Worm (Caenorhabditis elegans) whole organism, L2 larva: ENCODE results near the gene T22B7.4.

Source experiments
- C34F6.9 ChIP-seq: fragments of 150-350 bp; optimal IDR thresholded peaks from 2 replicates; lab custom pipeline; 2014; ENCODE audit warnings: missing biosample characterization, missing genetic modification characterization
- F13H6.1 ChIP-seq: sonication (generic microtip); optimal IDR thresholded peaks from 2 replicates; lab custom pipeline; 2016; ENCODE audit warnings: missing genetic modification characterization, missing compliant biosample characterization
- R02D3.7 ChIP-seq: fragments of 150-350 bp; optimal IDR thresholded peaks from 2 replicates; lab custom pipeline; 2014; ENCODE audit warnings: missing biosample characterization, missing genetic modification characterization
- Y55F3AM.14 ChIP-seq: fragments of 200-800 bp; sonication (Bioruptor generic); optimal IDR thresholded peaks from 2 replicates; lab custom pipeline; 2018; ENCODE audit warnings: mild to moderate bottlenecking, missing genetic modification characterization, missing compliant biosample characterization
- aly-2 ChIP-seq: fragments of 150-350 bp; optimal IDR thresholded peaks from 2 replicates; lab custom pipeline; 2014; ENCODE audit warnings: missing biosample characterization, missing genetic modification characterization
- ama-1 ChIP-seq: fragments of 150-350 bp; optimal IDR thresholded peaks from 2 replicates; lab custom pipeline; 2018; ENCODE audit warnings: inconsistent platforms
- blmp-1 ChIP-seq: sonication (generic microtip); optimal IDR thresholded peaks from 2 replicates; lab custom pipeline; 2017; ENCODE audit warnings: missing genetic modification characterization, mild to moderate bottlenecking, missing compliant biosample characterization, antibody characterized with exemption, moderate library complexity; ENCODE audit not compliant: insufficient read depth
- ceh-16 ChIP-seq: fragments of 150-350 bp; optimal IDR thresholded peaks from 2 replicates; lab custom pipeline; 2014; ENCODE audit warnings: missing biosample characterization, missing genetic modification characterization
- ceh-82 ChIP-seq: fragments of 150-350 bp; optimal IDR thresholded peaks from 2 replicates; lab custom pipeline; 2014; ENCODE audit warnings: missing biosample characterization, missing genetic modification characterization
- crh-2 ChIP-seq: sonication (generic microtip); optimal IDR thresholded peaks from 2 replicates; lab custom pipeline; 2017; ENCODE audit warnings: missing biosample characterization, missing genetic modification characterization
- dmd-4 ChIP-seq: sonication (generic microtip); optimal IDR thresholded peaks from 2 replicates; lab custom pipeline; 2017; ENCODE audit warnings: missing biosample characterization, missing genetic modification characterization
- egl-27 ChIP-seq: sonication (generic microtip); optimal IDR thresholded peaks from 3 replicates; lab custom pipeline; 2017; ENCODE audit warnings: missing biosample characterization, missing genetic modification reagents, missing genetic modification characterization
- elt-3 ChIP-seq: sonication (generic microtip); optimal IDR thresholded peaks from 2 replicates; lab custom pipeline; 2017; ENCODE audit warnings: missing biosample characterization, missing genetic modification characterization
- fos-1 ChIP-seq: fragments of 150-350 bp; optimal IDR thresholded peaks from 2 replicates; lab custom pipeline; 2014; ENCODE audit warnings: missing biosample characterization, missing genetic modification characterization
- gmeb-1 ChIP-seq: fragments of 150-350 bp; optimal IDR thresholded peaks from 2 replicates; lab custom pipeline; 2014; ENCODE audit warnings: missing biosample characterization, missing genetic modification characterization
- lin-11 ChIP-seq: fragments of 150-350 bp; sonication (generic microtip); optimal IDR thresholded peaks from 2 replicates; lab custom pipeline; 2014; ENCODE audit warnings: missing biosample characterization, missing genetic modification characterization, inconsistent platforms, mixed read lengths
- lin-39 ChIP-seq: fragments of 150-350 bp; optimal IDR thresholded peaks from 2 replicates; lab custom pipeline; 2014; ENCODE audit warnings: missing biosample characterization, missing genetic modification reagents, missing genetic modification characterization
- lsy-2 ChIP-seq, 2 experiments: fragments of 150-350 bp in 1 of 2; sonication (generic microtip) in 1 of 2; optimal IDR thresholded peaks; 2 replicates each; lab custom pipeline; 2014 to 2017; ENCODE audit warnings: missing biosample characterization in 2 of 2, missing genetic modification characterization in 2 of 2
- mab-5 ChIP-seq: fragments of 150-350 bp; optimal IDR thresholded peaks from 2 replicates; lab custom pipeline; 2014; ENCODE audit warnings: missing biosample characterization, missing genetic modification characterization
- mbf-1 ChIP-seq: sonication (generic microtip); optimal IDR thresholded peaks from 2 replicates; lab custom pipeline; 2017; ENCODE audit warnings: missing biosample characterization, missing genetic modification characterization
- mdl-1 ChIP-seq, 2 experiments: fragments of 150-350 bp in 1 of 2; sonication (generic microtip) in 1 of 2; optimal IDR thresholded peaks; 2 replicates each; lab custom pipeline; 2017; ENCODE audit warnings: missing biosample characterization in 2 of 2, missing genetic modification characterization in 2 of 2
- nhr-10 ChIP-seq: sonication (generic microtip); optimal IDR thresholded peaks from 2 replicates; lab custom pipeline; 2017; ENCODE audit warnings: missing biosample characterization, missing genetic modification characterization
- nhr-12 ChIP-seq: fragments of 150-350 bp; optimal IDR thresholded peaks from 2 replicates; lab custom pipeline; 2014; ENCODE audit warnings: missing biosample characterization, missing genetic modification characterization
- nhr-129 ChIP-seq: fragments of 150-350 bp; optimal IDR thresholded peaks from 2 replicates; lab custom pipeline; 2014; ENCODE audit warnings: missing biosample characterization, missing genetic modification characterization
- nhr-21 ChIP-seq: fragments of 150-350 bp; optimal IDR thresholded peaks from 2 replicates; lab custom pipeline; 2014; ENCODE audit warnings: missing biosample characterization, missing genetic modification characterization
- nhr-23 ChIP-seq: fragments of 150-350 bp; optimal IDR thresholded peaks from 2 replicates; lab custom pipeline; 2014; ENCODE audit warnings: missing biosample characterization, missing genetic modification reagents, missing genetic modification characterization
- nhr-25 ChIP-seq: fragments of 150-350 bp; sonication (generic microtip); optimal IDR thresholded peaks from 3 replicates; lab custom pipeline; 2014; ENCODE audit warnings: missing biosample characterization, missing genetic modification characterization
- nhr-6 ChIP-seq: fragments of 150-350 bp; optimal IDR thresholded peaks from 2 replicates; lab custom pipeline; 2014; ENCODE audit warnings: missing biosample characterization, missing genetic modification characterization
- nhr-77 ChIP-seq: fragments of 150-350 bp; optimal IDR thresholded peaks from 2 replicates; lab custom pipeline; 2014; ENCODE audit warnings: missing biosample characterization, missing genetic modification characterization
- sem-4 ChIP-seq: fragments of 150-350 bp; optimal IDR thresholded peaks from 2 replicates; lab custom pipeline; 2014; ENCODE audit warnings: missing biosample characterization, missing genetic modification reagents, missing genetic modification characterization
- sma-3 ChIP-seq: sonication (generic microtip); optimal IDR thresholded peaks from 2 replicates; lab custom pipeline; 2016; ENCODE audit warnings: missing genetic modification reagents, missing genetic modification characterization, missing compliant biosample characterization
- sma-9 ChIP-seq, 2 experiments: fragments of 150-350 bp in 1 of 2; sonication (generic microtip) in 1 of 2; optimal IDR thresholded peaks; 2 replicates each; lab custom pipeline; 2014 to 2016; ENCODE audit warnings: missing genetic modification characterization in 2 of 2, mild to moderate bottlenecking in 1 of 2, missing biosample characterization in 1 of 2, missing compliant biosample characterization in 1 of 2, missing genetic modification reagents in 1 of 2, moderate library complexity in 1 of 2
- snpc-4 ChIP-seq: fragments of 150-350 bp; optimal IDR thresholded peaks from 2 replicates; lab custom pipeline; 2014; ENCODE audit warnings: missing biosample characterization, missing genetic modification characterization
- unc-39 ChIP-seq: fragments of 150-350 bp; optimal IDR thresholded peaks from 2 replicates; lab custom pipeline; 2014; ENCODE audit warnings: missing biosample characterization, missing genetic modification characterization
- unc-55 ChIP-seq: fragments of 150-350 bp; sonication (generic microtip); optimal IDR thresholded peaks from 3 replicates; lab custom pipeline; 2014; ENCODE audit warnings: missing biosample characterization, missing genetic modification reagents, missing genetic modification characterization
- zag-1 ChIP-seq: fragments of 150-350 bp; optimal IDR thresholded peaks from 2 replicates; lab custom pipeline; 2014; ENCODE audit warnings: missing biosample characterization, missing genetic modification characterization
- ztf-11 ChIP-seq: sonication (generic microtip); optimal IDR thresholded peaks from 2 replicates; lab custom pipeline; 2017; ENCODE audit warnings: missing biosample characterization, missing genetic modification characterization
- ztf-4 ChIP-seq: fragments of 150-350 bp; optimal IDR thresholded peaks from 2 replicates; lab custom pipeline; 2014; ENCODE audit warnings: missing biosample characterization, missing genetic modification characterization

T22B7.4 gene

DNA sequence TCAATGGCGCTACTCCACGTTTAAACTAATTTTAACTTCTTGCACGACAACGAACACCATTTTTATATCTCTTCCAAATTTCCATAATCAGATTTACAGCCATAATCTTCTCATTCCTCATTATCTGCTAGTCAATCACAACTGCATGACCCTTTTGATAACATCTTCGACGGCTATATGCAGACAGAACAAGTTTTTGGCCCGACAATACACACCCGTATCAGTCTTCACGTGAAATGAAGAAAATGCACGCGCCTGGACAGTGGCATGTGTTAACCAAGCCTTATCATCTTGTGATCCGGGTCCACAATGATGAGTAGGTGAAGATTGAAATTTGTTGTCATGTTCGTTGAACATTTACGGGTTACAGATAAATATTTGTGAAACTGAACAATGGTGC is 4.4 kb upstream of the T22B7.4 start:
- TF ChIP-seq ztf-4: no peak
- peak; percentile 73 for TF ChIP-seq nhr-25
- TF ChIP-seq nhr-23 (tag; lab: Kevin White, UChicago): no peak
- no peak for TF ChIP-seq R02D3.7 (tag; lab: Kevin White, UChicago)
- no peak for TF ChIP-seq nhr-6 (tag; lab: Kevin White, UChicago)
- TF ChIP-seq nhr-10: no peak
- TF ChIP-seq mbf-1 (tag; lab: Kevin White, UChicago): no peak
- TF ChIP-seq Y55F3AM.14 (GFP tag; lab: Kevin White, UChicago): no peak
- TF ChIP-seq zag-1 (tag; lab: Kevin White, UChicago): no peak
- TF ChIP-seq nhr-129: no peak
- TF ChIP-seq sma-3 (GFP tag; lab: Kevin White, UChicago): no peak
- no peak for TF ChIP-seq mab-5
- no peak for TF ChIP-seq ceh-16 (tag; lab: Kevin White, UChicago)
- TF ChIP-seq mdl-1 (tag; optimal IDR thresholded peaks at IDR 0.05; lab: Kevin White, UChicago): peak; percentile 9 to 13
- peak; percentile 22 for TF ChIP-seq gmeb-1 (tag; lab: Kevin White, UChicago)
- TF ChIP-seq elt-3 (tag; lab: Kevin White, UChicago): no peak
- TF ChIP-seq ztf-11 (tag; lab: Kevin White, UChicago): no peak
- TF ChIP-seq nhr-21 (tag; lab: Kevin White, UChicago): peak; percentile 81
- TF ChIP-seq sem-4: no peak
- no peak for TF ChIP-seq unc-55 (GFP tag; lab: Kevin White, UChicago)
- no peak for TF ChIP-seq nhr-12 (tag; lab: Kevin White, UChicago)
- no peak for TF ChIP-seq nhr-77 (tag; lab: Kevin White, UChicago)
- no peak for TF ChIP-seq fos-1 (tag; lab: Kevin White, UChicago)
- TF ChIP-seq egl-27 (tag; lab: Kevin White, UChicago): no peak
- TF ChIP-seq ama-1 (lab: Kevin White, UChicago): no peak
- TF ChIP-seq snpc-4 (tag; lab: Kevin White, UChicago): no peak
- peak; percentile 49 for TF ChIP-seq sma-9 (GFP tag; optimal IDR thresholded peaks at IDR 0.05; lab: Kevin White, UChicago)
- no peak for TF ChIP-seq sma-9 (tag; optimal IDR thresholded peaks at IDR 0.05; lab: Kevin White, UChicago)
- no peak for TF ChIP-seq dmd-4 (tag; lab: Kevin White, UChicago)
- TF ChIP-seq crh-2: no peak

DNA sequence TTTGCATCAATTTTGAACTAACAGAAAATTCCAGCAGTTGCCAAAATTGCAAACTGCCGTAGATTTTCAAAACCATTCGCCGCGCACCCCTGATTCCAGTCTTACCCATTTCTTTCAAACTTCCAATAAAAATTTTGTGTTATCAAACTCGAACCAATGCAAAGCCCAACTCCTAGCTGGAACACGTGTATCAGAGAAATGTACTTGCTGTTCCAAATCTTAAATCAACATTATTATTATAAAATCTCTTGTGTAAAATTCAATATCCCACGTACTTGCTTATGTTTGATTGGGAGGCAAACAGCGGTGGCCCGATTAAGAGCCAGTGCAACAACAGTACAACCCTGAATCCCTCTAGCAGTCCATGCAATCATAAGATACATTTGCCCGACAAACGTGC is 2.9 kb upstream of the T22B7.4 start:
- TF ChIP-seq blmp-1 (tag; lab: Kevin White, UChicago) (no peak), elt-3 (tag; lab: Kevin White, UChicago) (no peak), nhr-77 (tag; lab: Kevin White, UChicago) (no peak), aly-2 (no peak), lsy-2 (tag; optimal IDR thresholded peaks at IDR 0.05; lab: Kevin White, UChicago) (no peak), lin-39 (tag; lab: Kevin White, UChicago) (no peak), ama-1 (lab: Kevin White, UChicago) (no peak)
- TF ChIP-seq, all 48 proteins: peak for 0

DNA sequence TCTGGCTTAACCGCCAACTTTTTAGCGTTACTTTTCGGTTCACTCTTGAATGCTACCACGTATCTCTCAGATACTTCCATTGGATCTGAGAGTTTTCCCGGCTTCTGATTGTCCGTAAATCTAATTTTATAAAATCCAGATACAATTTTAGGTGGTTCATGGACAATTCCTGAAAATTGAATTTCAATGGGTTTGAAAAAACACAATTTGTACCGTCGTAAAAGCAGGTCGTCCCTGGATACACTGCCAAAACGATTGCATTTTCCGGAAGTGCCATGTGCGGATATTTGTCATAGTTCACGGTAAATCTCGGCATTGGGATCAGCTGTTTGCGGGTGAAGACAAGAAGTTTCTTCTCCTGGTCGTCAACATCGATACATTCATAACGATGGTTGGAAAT is 1.7 kb downstream of the T22B7.4 start:
- TF ChIP-seq ceh-82 (no peak), nhr-10 (no peak), C34F6.9 (tag; lab: Kevin White, UChicago) (no peak), ceh-16 (tag; lab: Kevin White, UChicago) (no peak), F13H6.1 (tag; lab: Kevin White, UChicago) (no peak), nhr-6 (tag; lab: Kevin White, UChicago) (no peak), nhr-77 (tag; lab: Kevin White, UChicago) (no peak), unc-39 (tag; lab: Kevin White, UChicago) (no peak), lin-11 (tag; lab: Kevin White, UChicago) (no peak), snpc-4 (tag; lab: Kevin White, UChicago) (no peak)

DNA sequence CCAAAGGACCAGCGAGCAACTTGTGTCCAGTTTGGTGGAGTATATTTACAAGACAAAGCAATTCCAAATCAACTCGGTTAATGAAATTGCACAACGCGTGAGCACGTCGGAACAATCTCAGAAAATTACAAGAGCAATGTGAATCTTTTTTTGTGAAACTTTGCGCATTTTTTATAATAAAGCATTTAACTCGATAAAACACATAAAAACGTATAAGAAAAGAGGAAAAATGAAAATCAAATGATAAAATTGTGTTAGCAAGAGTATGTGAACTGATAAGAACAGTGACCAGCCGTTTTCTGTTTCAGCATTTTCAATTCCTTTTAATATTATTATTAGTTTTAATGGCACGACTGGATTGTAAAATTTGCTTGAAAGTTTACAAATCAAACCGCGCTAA is 9.6 kb downstream of the T22B7.4 start, which contains the start of gene T22B7.8:
T22B7.8 (plus strand) TSS at position 301 of the 400 bp plus-strand sequence.
- no peak for TF ChIP-seq zag-1 (tag; lab: Kevin White, UChicago)
- TF ChIP-seq fos-1 (tag; lab: Kevin White, UChicago): peak; percentile 11
